Fruit fly (Drosophila melanogaster) whole organism, embryonic: ENCODE results near the gene CG10874.
A peak's percentile ranks its signal among the peaks of the same experiment; 100 is the strongest.

Experiments used
- Abd-B ChIP-seq: fragments of 200-800 bp; sonication (Bioruptor generic); optimal IDR thresholded peaks from 2 replicates; lab custom pipeline; 2018; ENCODE audit warnings: missing biosample characterization, mild to moderate bottlenecking, missing genetic modification characterization, moderate library complexity
- Aef1 ChIP-seq: fragments of 200-800 bp; sonication (Bioruptor generic); IDR thresholded peaks from 3 replicates; pipeline ENCODE4 v1.3.6; 2022; ENCODE audit warnings: missing biosample characterization, missing genetic modification characterization
- Antp ChIP-seq: fragments of 200-800 bp; sonication (Bioruptor generic); optimal IDR thresholded peaks from 3 replicates; lab custom pipeline; 2016; ENCODE audit warnings: missing biosample characterization, missing genetic modification characterization
- CG10147 ChIP-seq: fragments of 200-800 bp; sonication (Bioruptor generic); optimal IDR thresholded peaks from 2 replicates; lab custom pipeline; 2019; ENCODE audit warnings: missing biosample characterization, mild to moderate bottlenecking, missing genetic modification characterization, moderate library complexity
- CG11696 ChIP-seq: fragments of 200-800 bp; sonication (Bioruptor generic); IDR thresholded peaks from 2 replicates; pipeline ENCODE4 v1.3.6; 2022; ENCODE audit warnings: missing biosample characterization, missing genetic modification characterization
- CG13296 ChIP-seq: fragments of 200-800 bp; sonication (Bioruptor generic); optimal IDR thresholded peaks from 3 replicates; lab custom pipeline; 2018; ENCODE audit warnings: missing biosample characterization, mild to moderate bottlenecking, missing genetic modification characterization
- CG13894 ChIP-seq: fragments of 200-800 bp; sonication (Bioruptor generic); optimal IDR thresholded peaks from 3 replicates; lab custom pipeline; 2018; ENCODE audit warnings: missing biosample characterization, mild to moderate bottlenecking, missing genetic modification characterization, moderate library complexity
- CG14860 ChIP-seq: fragments of 200-800 bp; sonication (Bioruptor generic); IDR thresholded peaks from 3 replicates; pipeline ENCODE4 v1.3.6; 2022; ENCODE audit warnings: missing biosample characterization, missing genetic modification characterization; ENCODE audit not compliant: partially characterized antibody
- CG15011 ChIP-seq: fragments of 200-800 bp; sonication (Bioruptor generic); optimal IDR thresholded peaks from 3 replicates; lab custom pipeline; 2018; ENCODE audit warnings: missing biosample characterization, mild to moderate bottlenecking, missing genetic modification characterization
- CG17186 ChIP-seq: fragments of 200-800 bp; sonication (Bioruptor generic); optimal IDR thresholded peaks from 3 replicates; lab custom pipeline; 2017; ENCODE audit warnings: missing biosample characterization, missing genetic modification reagents, missing genetic modification characterization
- CG17385 ChIP-seq: fragments of 200-800 bp; sonication (Bioruptor generic); optimal IDR thresholded peaks from 3 replicates; lab custom pipeline; 2018; ENCODE audit warnings: missing biosample characterization, mild to moderate bottlenecking, missing genetic modification characterization
- CG17612 ChIP-seq: fragments of 200-800 bp; sonication (Bioruptor generic); IDR thresholded peaks from 2 replicates; pipeline ENCODE4 v1.3.6; 2022; ENCODE audit warnings: missing biosample characterization, missing genetic modification characterization
- CG1832 ChIP-seq: fragments of 200-800 bp; sonication (Bioruptor generic); optimal IDR thresholded peaks from 2 replicates; lab custom pipeline; 2017; ENCODE audit warnings: missing biosample characterization, mild to moderate bottlenecking, missing genetic modification characterization, inconsistent platforms
- CG2202 ChIP-seq: fragments of 200-800 bp; sonication (Bioruptor generic); optimal IDR thresholded peaks from 2 replicates; lab custom pipeline; 2018; ENCODE audit warnings: missing biosample characterization, mild to moderate bottlenecking, missing genetic modification characterization
- CG2712 ChIP-seq: fragments of 200-800 bp; optimal IDR thresholded peaks from 3 replicates; lab custom pipeline; 2019; ENCODE audit warnings: missing biosample characterization, mild to moderate bottlenecking, missing genetic modification characterization, moderate library complexity
- CG2889 ChIP-seq: fragments of 200-800 bp; sonication (Bioruptor generic); IDR thresholded peaks from 3 replicates; pipeline ENCODE4 v1.3.6; 2022; ENCODE audit warnings: missing biosample characterization, missing genetic modification characterization
- CG3163 ChIP-seq: fragments of 200-800 bp; sonication (Bioruptor generic); optimal IDR thresholded peaks from 3 replicates; lab custom pipeline; 2016; ENCODE audit warnings: missing biosample characterization, missing genetic modification characterization
- CG34376 ChIP-seq: fragments of 200-800 bp; sonication (Bioruptor generic); optimal IDR thresholded peaks from 2 replicates; lab custom pipeline; 2018; ENCODE audit warnings: missing biosample characterization, mild to moderate bottlenecking, missing genetic modification characterization
- CG3726 ChIP-seq: fragments of 200-800 bp; sonication (Bioruptor generic); IDR thresholded peaks from 3 replicates; pipeline ENCODE4, ENCODE4 v1.3.6; 2022; ENCODE audit warnings: missing biosample characterization, missing genetic modification characterization
- CG4707 ChIP-seq: fragments of 200-800 bp; sonication (Bioruptor generic); optimal IDR thresholded peaks from 2 replicates; lab custom pipeline; 2018; ENCODE audit warnings: missing biosample characterization, mild to moderate bottlenecking, missing genetic modification characterization, moderate library complexity
- CG8359 ChIP-seq: fragments of 200-800 bp; sonication (Bioruptor generic); optimal IDR thresholded peaks from 2 replicates; lab custom pipeline; 2017; ENCODE audit warnings: missing biosample characterization, mild to moderate bottlenecking, missing genetic modification characterization, borderline replicate concordance
- Camta ChIP-seq: fragments of 200-800 bp; sonication (Bioruptor generic); optimal IDR thresholded peaks from 2 replicates; lab custom pipeline; 2016; ENCODE audit warnings: missing biosample characterization, missing genetic modification characterization
- E2f1 ChIP-seq: fragments of 200-800 bp; sonication (Bioruptor generic); IDR thresholded peaks from 2 replicates; pipeline ENCODE4 v1.3.6; 2022; ENCODE audit warnings: missing biosample characterization, missing genetic modification characterization
- Fer1 ChIP-seq: fragments of 200-800 bp; sonication (Bioruptor generic); optimal IDR thresholded peaks from 2 replicates; lab custom pipeline; 2017; ENCODE audit warnings: missing biosample characterization, mild to moderate bottlenecking, missing genetic modification characterization
- HLH3B ChIP-seq: fragments of 200-800 bp; sonication (Bioruptor generic); IDR thresholded peaks from 2 replicates; pipeline ENCODE4 v1.3.6; 2022; ENCODE audit warnings: missing biosample characterization, missing genetic modification characterization
- Jarid2 ChIP-seq: fragments of 200-800 bp; sonication (Bioruptor generic); optimal IDR thresholded peaks from 3 replicates; lab custom pipeline; 2017; ENCODE audit warnings: mild to moderate bottlenecking, missing biosample characterization, missing genetic modification reagents, missing genetic modification characterization
- NfI ChIP-seq: fragments of 200-800 bp; sonication (Bioruptor generic); optimal IDR thresholded peaks from 3 replicates; lab custom pipeline; 2018; ENCODE audit warnings: missing biosample characterization, mild to moderate bottlenecking, missing genetic modification characterization, moderate library complexity
- Oaz ChIP-seq: fragments of 200-800 bp; sonication (Bioruptor generic); IDR thresholded peaks from 2 replicates; pipeline ENCODE4 v1.3.6; 2022; ENCODE audit warnings: missing biosample characterization, missing genetic modification characterization
- Ssrp ChIP-seq: fragments of 200-800 bp; sonication (Bioruptor generic); optimal IDR thresholded peaks from 2 replicates; lab custom pipeline; 2018; ENCODE audit warnings: missing biosample characterization, mild to moderate bottlenecking, missing genetic modification characterization, moderate library complexity
- Xbp1 ChIP-seq: fragments of 200-800 bp; sonication (Bioruptor generic); optimal IDR thresholded peaks from 3 replicates; lab custom pipeline; 2016; ENCODE audit warnings: missing biosample characterization, mild to moderate bottlenecking, missing genetic modification characterization
- caup ChIP-seq: fragments of 200-800 bp; sonication (Bioruptor generic); optimal IDR thresholded peaks from 3 replicates; lab custom pipeline; 2017; ENCODE audit warnings: missing biosample characterization, mild to moderate bottlenecking, missing genetic modification characterization, moderate library complexity; ENCODE audit not compliant: severe bottlenecking
- corto ChIP-seq: fragments of 200-800 bp; sonication (Bioruptor generic); optimal IDR thresholded peaks from 2 replicates; lab custom pipeline; 2016; ENCODE audit warnings: missing biosample characterization, mild to moderate bottlenecking, missing genetic modification characterization, moderate library complexity
- crol ChIP-seq: fragments of 200-800 bp; sonication (Bioruptor generic); IDR thresholded peaks from 2 replicates; pipeline ENCODE4 v1.3.6; 2022; ENCODE audit warnings: missing biosample characterization, missing genetic modification characterization
- dysf ChIP-seq: fragments of 200-800 bp; sonication (Bioruptor generic); IDR thresholded peaks from 3 replicates; pipeline ENCODE4 v1.3.6; 2022; ENCODE audit warnings: missing biosample characterization, missing genetic modification characterization
- grn ChIP-seq: fragments of 200-800 bp; sonication (Bioruptor generic); optimal IDR thresholded peaks from 3 replicates; lab custom pipeline; 2017; ENCODE audit warnings: missing biosample characterization, missing genetic modification characterization
- gt ChIP-seq: fragments of 200-800 bp; sonication (Bioruptor generic); IDR thresholded peaks from 2 replicates; pipeline ENCODE4 v1.3.6; 2022; ENCODE audit warnings: missing biosample characterization, missing genetic modification characterization
- inv ChIP-seq: fragments of 200-800 bp; sonication (Bioruptor generic); IDR thresholded peaks from 2 replicates; pipeline ENCODE4 v1.3.6; 2022; ENCODE audit warnings: missing biosample characterization, missing genetic modification characterization; ENCODE audit not compliant: partially characterized antibody
- jumu ChIP-seq: fragments of 200-800 bp; sonication (Bioruptor generic); optimal IDR thresholded peaks from 3 replicates; lab custom pipeline; 2016; ENCODE audit warnings: missing biosample characterization, missing genetic modification characterization
- lilli ChIP-seq: fragments of 200-800 bp; sonication (Bioruptor generic); optimal IDR thresholded peaks from 3 replicates; lab custom pipeline; 2016; ENCODE audit warnings: missing biosample characterization, missing genetic modification characterization
- nom ChIP-seq: fragments of 200-800 bp; sonication (Bioruptor generic); optimal IDR thresholded peaks from 2 replicates; lab custom pipeline; 2017; ENCODE audit warnings: missing biosample characterization, missing genetic modification characterization, mild to moderate bottlenecking, moderate library complexity, missing genetic modification reagents
- pb ChIP-seq: fragments of 200-800 bp; sonication (Bioruptor generic); optimal IDR thresholded peaks from 3 replicates; lab custom pipeline; 2016; ENCODE audit warnings: missing biosample characterization, missing genetic modification characterization
- peb ChIP-seq: fragments of 200-800 bp; sonication (Bioruptor generic); IDR thresholded peaks from 2 replicates; pipeline ENCODE4 v1.3.6; 2022; ENCODE audit warnings: missing biosample characterization, missing genetic modification characterization
- pho ChIP-seq: fragments of 200-800 bp; sonication (Bioruptor generic); optimal IDR thresholded peaks from 2 replicates; lab custom pipeline; 2016; ENCODE audit warnings: missing biosample characterization, missing genetic modification characterization
- schlank ChIP-seq: fragments of 200-800 bp; sonication (Bioruptor generic); optimal IDR thresholded peaks from 2 replicates; lab custom pipeline; 2018; ENCODE audit warnings: missing biosample characterization, mild to moderate bottlenecking, missing genetic modification characterization
- slp2 ChIP-seq: fragments of 200-800 bp; sonication (Bioruptor generic); optimal IDR thresholded peaks from 2 replicates; lab custom pipeline; 2016; ENCODE audit warnings: missing biosample characterization, missing genetic modification characterization
- sug ChIP-seq: fragments of 200-800 bp; optimal IDR thresholded peaks from 2 replicates; lab custom pipeline; 2019; ENCODE audit warnings: missing biosample characterization, mild to moderate bottlenecking, missing genetic modification characterization, moderate library complexity
- tup ChIP-seq: fragments of 200-800 bp; sonication (Bioruptor generic); optimal IDR thresholded peaks from 2 replicates; lab custom pipeline; 2016; ENCODE audit warnings: missing biosample characterization, mild to moderate bottlenecking, missing genetic modification characterization, moderate library complexity

CG10874 gene

dm6 chr2L:2163568-2163953 is 28.6 kb downstream of the CG10874 start (continued):
- TF ChIP-seq CG13894 (tag; lab: Kevin White, UChicago): no peak

dm6 chr2L:2162729-2163567 is 29.2 kb downstream of the CG10874 start:
- TF ChIP-seq dysf (GFP tag; lab: Robert Waterston, UW) (no peak), NfI (GFP tag; lab: Kevin White, UChicago) (no peak), CG10147 (GFP tag; lab: Kevin White, UChicago) (no peak), CG14860 (no peak), CG3163 (GFP tag; lab: Kevin White, UChicago) (no peak), jumu (GFP tag; lab: Kevin White, UChicago) (peak; percentile 6), peb (GFP tag; lab: Robert Waterston, UW) (no peak), lilli (GFP tag; lab: Kevin White, UChicago) (no peak), HLH3B (no peak), CG1832 (GFP tag; lab: Kevin White, UChicago) (no peak), CG15011 (no peak), CG17186 (GFP tag; lab: Kevin White, UChicago) (no peak), schlank (tag; lab: Kevin White, UChicago) (no peak), Xbp1 (GFP tag; lab: Kevin White, UChicago) (peak; percentile 33), CG2712 (tag; lab: Kevin White, UChicago) (peak; percentile 3), CG11696 (GFP tag; lab: Robert Waterston, UW) (peak; percentile 86), CG8359 (GFP tag; lab: Kevin White, UChicago) (no peak), Aef1 (GFP tag; lab: Robert Waterston, UW) (no peak), inv (GFP tag; lab: Robert Waterston, UW) (no peak), pb (GFP tag; lab: Kevin White, UChicago) (no peak), CG13296 (GFP tag; lab: Kevin White, UChicago) (no peak), CG17385 (no peak), CG34376 (GFP tag; lab: Kevin White, UChicago) (no peak), CG4707 (GFP tag; lab: Kevin White, UChicago) (peak; percentile 5), E2f1 (GFP tag; lab: Robert Waterston, UW) (0 out of 2 replicates have a peak, but pooled peaks have one; percentile 12), CG17612 (GFP tag; lab: Robert Waterston, UW) (no peak), caup (GFP tag; lab: Kevin White, UChicago) (no peak), crol (GFP tag; lab: Robert Waterston, UW) (peak; percentile 88), pho (GFP tag; lab: Kevin White, UChicago) (no peak), corto (GFP tag; lab: Kevin White, UChicago) (peak; percentile 29), Jarid2 (GFP tag; lab: Kevin White, UChicago) (no peak), tup (GFP tag; lab: Kevin White, UChicago) (no peak), Antp (GFP tag; lab: Kevin White, UChicago) (no peak), gt (no peak), sug (tag; lab: Kevin White, UChicago) (no peak), Oaz (no peak), CG3726 (no peak), nom (GFP tag; lab: Kevin White, UChicago) (peak; percentile 46), grn (peak; percentile 86), slp2 (GFP tag; lab: Kevin White, UChicago) (no peak), Fer1 (GFP tag; lab: Kevin White, UChicago) (no peak), Abd-B (no peak), Camta (peak; percentile 8), CG2202 (tag; lab: Kevin White, UChicago) (no peak), Ssrp (tag; lab: Kevin White, UChicago) (peak; percentile 19), CG2889 (GFP tag; lab: Robert Waterston, UW) (no peak)
